Fruit fly (Drosophila melanogaster) whole organism, embryonic: ENCODE measurements around the gene CG31549.

Source experiments
- ATbp ChIP-seq: fragments of 200-800 bp; sonication (Bioruptor generic); optimal IDR thresholded peaks from 2 replicates; lab custom pipeline; 2017; ENCODE audit warnings: missing biosample characterization, mild to moderate bottlenecking, missing genetic modification characterization, missing genetic modification reagents
- Atf-2 ChIP-seq: fragments of 200-800 bp; sonication (Bioruptor generic); optimal IDR thresholded peaks from 2 replicates; lab custom pipeline; 2016; ENCODE audit warnings: missing biosample characterization, missing genetic modification characterization
- Bgb ChIP-seq: fragments of 200-800 bp; sonication (Bioruptor generic); IDR thresholded peaks from 2 replicates; pipeline ENCODE4 v1.3.6; 2022; ENCODE audit warnings: missing biosample characterization, missing genetic modification characterization; ENCODE audit not compliant: partially characterized antibody
- Blimp-1 ChIP-seq: fragments of 200-800 bp; sonication (Bioruptor generic); optimal IDR thresholded peaks from 3 replicates; lab custom pipeline; 2018; ENCODE audit warnings: missing biosample characterization, missing genetic modification characterization, mild to moderate bottlenecking, moderate library complexity, missing genetic modification reagents
- CG10321 ChIP-seq: fragments of 200-800 bp; sonication (Bioruptor generic); IDR thresholded peaks from 2 replicates; pipeline ENCODE4 v1.3.6; 2022; ENCODE audit warnings: missing biosample characterization, missing genetic modification characterization
- CG10366 ChIP-seq: fragments of 200-800 bp; sonication (Bioruptor generic); IDR thresholded peaks from 2 replicates; pipeline ENCODE4 v1.3.6; 2022; ENCODE audit warnings: missing biosample characterization, missing genetic modification characterization
- CG11093 ChIP-seq: fragments of 200-800 bp; sonication (Bioruptor generic); IDR thresholded peaks from 3 replicates; pipeline ENCODE4 v1.3.6; 2022; ENCODE audit warnings: missing biosample characterization, missing genetic modification characterization
- CG11247 ChIP-seq: fragments of 200-800 bp; sonication (Bioruptor generic); IDR thresholded peaks from 2 replicates; pipeline ENCODE4 v1.3.6; 2022; ENCODE audit warnings: missing biosample characterization, missing genetic modification characterization
- CG11456 ChIP-seq: fragments of 200-800 bp; sonication (Bioruptor generic); IDR thresholded peaks from 3 replicates; pipeline ENCODE4 v1.3.6; 2022; ENCODE audit warnings: missing biosample characterization, missing genetic modification characterization
- CG14667 ChIP-seq: fragments of 200-800 bp; sonication (Bioruptor generic); IDR thresholded peaks from 2 replicates; pipeline ENCODE4 v1.3.6; 2022; ENCODE audit warnings: missing biosample characterization, missing genetic modification characterization
- CG17328 ChIP-seq: fragments of 200-800 bp; sonication (Bioruptor generic); IDR thresholded peaks from 2 replicates; pipeline ENCODE4 v1.3.6; 2022; ENCODE audit warnings: missing biosample characterization, missing genetic modification characterization
- CG2712 ChIP-seq: fragments of 200-800 bp; optimal IDR thresholded peaks from 3 replicates; lab custom pipeline; 2019; ENCODE audit warnings: missing biosample characterization, mild to moderate bottlenecking, missing genetic modification characterization, moderate library complexity
- CG2889 ChIP-seq: fragments of 200-800 bp; sonication (Bioruptor generic); IDR thresholded peaks from 3 replicates; pipeline ENCODE4 v1.3.6; 2022; ENCODE audit warnings: missing biosample characterization, missing genetic modification characterization
- CG30431 ChIP-seq: fragments of 200-800 bp; sonication (Bioruptor generic); optimal IDR thresholded peaks from 2 replicates; lab custom pipeline; 2017; ENCODE audit warnings: missing biosample characterization, missing genetic modification characterization
- CG32767 ChIP-seq: fragments of 200-800 bp; sonication (Bioruptor generic); IDR thresholded peaks from 2 replicates; pipeline ENCODE4 v1.3.6; 2022; ENCODE audit warnings: missing biosample characterization, missing genetic modification characterization
- CG4404 ChIP-seq: fragments of 200-800 bp; sonication (Bioruptor generic); IDR thresholded peaks from 2 replicates; pipeline ENCODE4 v1.3.6; 2022; ENCODE audit warnings: missing biosample characterization, missing genetic modification characterization
- CG6683 ChIP-seq: fragments of 200-800 bp; sonication (Bioruptor generic); optimal IDR thresholded peaks from 2 replicates; lab custom pipeline; 2017; ENCODE audit warnings: missing biosample characterization, mild to moderate bottlenecking, missing genetic modification characterization, missing genetic modification reagents
- CG7963 ChIP-seq: fragments of 200-800 bp; sonication (Bioruptor generic); IDR thresholded peaks from 3 replicates; pipeline ENCODE4 v1.3.6; 2022; ENCODE audit warnings: missing biosample characterization, missing genetic modification characterization; ENCODE audit not compliant: partially characterized antibody
- CG8089 ChIP-seq: fragments of 200-800 bp; sonication (Bioruptor generic); optimal IDR thresholded peaks from 3 replicates; lab custom pipeline; 2016; ENCODE audit warnings: missing biosample characterization, missing genetic modification characterization
- CG9797 ChIP-seq: fragments of 200-800 bp; sonication (Bioruptor generic); optimal IDR thresholded peaks from 3 replicates; lab custom pipeline; 2018; ENCODE audit warnings: missing biosample characterization, mild to moderate bottlenecking, missing genetic modification characterization
- CTCF ChIP-seq: fragments of 200-800 bp; sonication (Bioruptor generic); optimal IDR thresholded peaks from 2 replicates; lab custom pipeline; 2017; ENCODE audit warnings: missing biosample characterization, mild to moderate bottlenecking, missing genetic modification characterization, moderate library complexity
- CkIIα-i1 ChIP-seq: fragments of 200-800 bp; sonication (Bioruptor generic); IDR thresholded peaks from 2 replicates; pipeline ENCODE4 v1.3.6; 2022; ENCODE audit warnings: missing biosample characterization, missing genetic modification characterization
- Elba2 ChIP-seq: fragments of 200-800 bp; sonication (Bioruptor generic); optimal IDR thresholded peaks from 3 replicates; lab custom pipeline; 2016; ENCODE audit warnings: missing biosample characterization, missing genetic modification characterization
- Ets65A ChIP-seq: fragments of 200-800 bp; sonication (Bioruptor generic); peaks from one replicate; lab custom pipeline; 2016; ENCODE audit warnings: missing biosample characterization, missing genetic modification characterization
- HHEX ChIP-seq: fragments of 200-800 bp; sonication (Bioruptor generic); optimal IDR thresholded peaks from 3 replicates; lab custom pipeline; 2017; ENCODE audit warnings: missing biosample characterization, mild to moderate bottlenecking, missing genetic modification characterization, missing genetic modification reagents
- HLH54F ChIP-seq: fragments of 200-800 bp; sonication (Bioruptor generic); optimal IDR thresholded peaks from 3 replicates; lab custom pipeline; 2016; ENCODE audit warnings: missing biosample characterization, missing genetic modification characterization
- Hand ChIP-seq: fragments of 200-800 bp; sonication (Bioruptor generic); optimal IDR thresholded peaks from 2 replicates; lab custom pipeline; 2017; ENCODE audit warnings: mild to moderate bottlenecking, missing biosample characterization, missing genetic modification reagents, missing genetic modification characterization
- HmgD ChIP-seq: fragments of 200-800 bp; sonication (Bioruptor generic); optimal IDR thresholded peaks from 3 replicates; lab custom pipeline; 2016; ENCODE audit warnings: missing biosample characterization, missing genetic modification characterization
- Meics ChIP-seq: fragments of 200-800 bp; sonication (Bioruptor generic); optimal IDR thresholded peaks from 2 replicates; lab custom pipeline; 2017; ENCODE audit warnings: missing biosample characterization, mild to moderate bottlenecking, missing genetic modification characterization
- NC2β ChIP-seq: fragments of 200-800 bp; sonication (Bioruptor generic); optimal IDR thresholded peaks from 2 replicates; lab custom pipeline; 2016; ENCODE audit warnings: missing biosample characterization, missing genetic modification characterization
- Optix ChIP-seq: fragments of 200-800 bp; sonication (Bioruptor generic); IDR thresholded peaks from 3 replicates; pipeline ENCODE4 v1.3.6; 2022; ENCODE audit warnings: missing biosample characterization, missing genetic modification characterization
- Ptx1 ChIP-seq: fragments of 200-800 bp; sonication (Bioruptor generic); IDR thresholded peaks from 2 replicates; pipeline ENCODE4 v1.3.6; 2022; ENCODE audit warnings: missing biosample characterization, missing genetic modification characterization
- Six4 ChIP-seq: fragments of 200-800 bp; sonication (Bioruptor generic); optimal IDR thresholded peaks from 2 replicates; lab custom pipeline; 2016; ENCODE audit warnings: missing biosample characterization, missing genetic modification characterization
- Vsx1 ChIP-seq: fragments of 200-800 bp; sonication (Bioruptor generic); optimal IDR thresholded peaks from 2 replicates; lab custom pipeline; 2017; ENCODE audit warnings: missing biosample characterization, mild to moderate bottlenecking, missing genetic modification characterization, missing genetic modification reagents
- ac ChIP-seq: fragments of 200-800 bp; sonication (Bioruptor generic); optimal IDR thresholded peaks from 3 replicates; lab custom pipeline; 2017; ENCODE audit warnings: missing biosample characterization, mild to moderate bottlenecking, missing genetic modification characterization
- bcd ChIP-seq: fragments of 200-800 bp; sonication (Bioruptor generic); optimal IDR thresholded peaks from 2 replicates; lab custom pipeline; 2017; ENCODE audit warnings: missing biosample characterization, mild to moderate bottlenecking, missing genetic modification characterization
- bsh ChIP-seq, 2 experiments: fragments of 200-800 bp; sonication (Bioruptor generic); optimal IDR thresholded peaks; 2 replicates each; lab custom pipeline; 2017 to 2018; ENCODE audit warnings: mild to moderate bottlenecking in 2 of 2, missing biosample characterization in 2 of 2, missing genetic modification characterization in 2 of 2, moderate library complexity in 1 of 2
- cad ChIP-seq: fragments of >200 bp; optimal IDR thresholded peaks from 2 replicates; lab custom pipeline; 2017; ENCODE audit warnings: missing biosample characterization, missing genetic modification characterization
- chif ChIP-seq, 2 experiments: fragments of 200-800 bp; sonication (Bioruptor generic); optimal IDR thresholded peaks; 3 replicates each; lab custom pipeline; 2016; ENCODE audit warnings: missing biosample characterization in 2 of 2, missing genetic modification characterization in 2 of 2
- dpn ChIP-seq, 2 experiments: fragments of 200-800 bp; sonication (Bioruptor generic); optimal IDR thresholded peaks; 3 replicates each; lab custom pipeline; 2016; ENCODE audit warnings: missing biosample characterization in 2 of 2, missing genetic modification characterization in 2 of 2
- esg ChIP-seq: fragments of 200-800 bp; sonication (Bioruptor generic); conservative IDR thresholded peaks from 2 replicates; pipeline ENCODE4 v1.3.6; 2022; ENCODE audit warnings: missing biosample characterization, missing genetic modification characterization
- eyg ChIP-seq: fragments of 200-800 bp; sonication (Bioruptor generic); optimal IDR thresholded peaks from 3 replicates; lab custom pipeline; 2016; ENCODE audit warnings: missing biosample characterization, missing genetic modification characterization
- gfzf ChIP-seq: fragments of 200-800 bp; sonication (Bioruptor generic); optimal IDR thresholded peaks from 2 replicates; lab custom pipeline; 2016; ENCODE audit warnings: missing biosample characterization, mild to moderate bottlenecking, missing genetic modification characterization, moderate library complexity
- grau ChIP-seq: fragments of 200-800 bp; optimal IDR thresholded peaks from 3 replicates; lab custom pipeline; 2019; ENCODE audit warnings: missing biosample characterization, mild to moderate bottlenecking, missing genetic modification characterization, moderate library complexity
- mirr ChIP-seq: fragments of 200-800 bp; sonication (Bioruptor generic); optimal IDR thresholded peaks from 3 replicates; lab custom pipeline; 2018; ENCODE audit warnings: missing biosample characterization, mild to moderate bottlenecking, missing genetic modification characterization
- seq ChIP-seq: fragments of 200-800 bp; sonication (Bioruptor generic); IDR thresholded peaks from 2 replicates; pipeline ENCODE4 v1.3.6; 2022; ENCODE audit warnings: missing biosample characterization, missing genetic modification characterization
- sima ChIP-seq: fragments of 200-800 bp; sonication (Bioruptor generic); optimal IDR thresholded peaks from 2 replicates; lab custom pipeline; 2016; ENCODE audit warnings: missing biosample characterization, missing genetic modification characterization
- sob ChIP-seq: fragments of 200-800 bp; sonication (Bioruptor generic); IDR thresholded peaks from 2 replicates; pipeline ENCODE4 v1.3.6; 2022; ENCODE audit warnings: missing biosample characterization, missing genetic modification characterization
- stc ChIP-seq: fragments of 200-800 bp; sonication (Bioruptor generic); IDR thresholded peaks from 2 replicates; pipeline ENCODE4 v1.3.6; 2022; ENCODE audit warnings: missing biosample characterization, missing genetic modification characterization
- toy ChIP-seq: fragments of 200-800 bp; sonication (Bioruptor generic); IDR thresholded peaks from 2 replicates; pipeline ENCODE4 v1.3.6; 2022; ENCODE audit warnings: missing biosample characterization, missing genetic modification characterization
- wdn ChIP-seq: fragments of 200-800 bp; sonication (Bioruptor generic); IDR thresholded peaks from 2 replicates; pipeline ENCODE4 v1.3.6; 2022; ENCODE audit warnings: missing biosample characterization, missing genetic modification characterization

The CG31549 gene

dm6 chr3R:5672658-5673217 lies 40.7 kb downstream of the CG31549 start (continued):
- TF ChIP-seq CG2889 (GFP tag; lab: Robert Waterston, UW) (no peak), CTCF (GFP tag; lab: Kevin White, UChicago) (peak; percentile 47), CG2712 (tag; lab: Kevin White, UChicago) (peak; percentile 66), CG10366 (GFP tag; lab: Robert Waterston, UW) (no peak; the same call in 1 of the 2 replicates), HHEX (peak; percentile 89), Elba2 (no peak), ATbp (GFP tag; lab: Kevin White, UChicago) (peak; percentile 97), CG32767 (GFP tag; lab: Robert Waterston, UW) (peak; percentile 48; the same call in 1 of the 2 replicates), Blimp-1 (GFP tag; lab: Kevin White, UChicago) (peak; percentile 76), CG7963 (GFP tag; lab: Robert Waterston, UW) (no peak), bcd (peak; percentile 57), CG6683 (peak; percentile 81), Vsx1 (GFP tag; lab: Kevin White, UChicago) (peak; percentile 88), esg (GFP tag; lab: Robert Waterston, UW) (no peak), gfzf (GFP tag; lab: Kevin White, UChicago) (no peak), CkIIα-i1 (no peak), CG17328 (peak; percentile 57), Hand (GFP tag; lab: Kevin White, UChicago) (peak; percentile 76), Six4 (GFP tag; lab: Kevin White, UChicago) (peak; percentile 57), toy (GFP tag; lab: Robert Waterston, UW) (no peak), Optix (GFP tag; lab: Robert Waterston, UW) (peak; percentile 46; the same call in 1 of the 3 replicates), wdn (GFP tag; lab: Robert Waterston, UW) (0 out of 2 replicates have a peak, but pooled peaks have one; percentile 24), Bgb (peak; percentile 31; the same call in 1 of the 2 replicates), CG11247 (GFP tag; lab: Robert Waterston, UW) (no peak), chif (GFP tag; optimal IDR thresholded peaks at IDR 0.05; lab: Kevin White, UChicago) (peak; percentile 28 to 53), seq (GFP tag; lab: Robert Waterston, UW) (peak; percentile 48; the same call in 1 of the 2 replicates), HLH54F (GFP tag; lab: Kevin White, UChicago) (peak; percentile 19), cad (no peak), Ptx1 (0 out of 2 replicates have a peak, but pooled peaks have one; percentile 14), NC2β (peak; percentile 76), grau (peak; percentile 50), sob (GFP tag; lab: Robert Waterston, UW) (peak; percentile 50; the same call in 1 of the 2 replicates), Meics (peak; percentile 83), mirr (peak; percentile 97), sima (GFP tag; lab: Kevin White, UChicago) (peak; percentile 32), ac (peak; percentile 84), bsh (GFP tag; optimal IDR thresholded peaks at IDR 0.05; lab: Kevin White, UChicago) (peak; percentile 55 to 82), CG8089 (GFP tag; lab: Kevin White, UChicago) (peak; percentile 59), Ets65A (peak; percentile 79), stc (peak; percentile 65; the same call in 1 of the 2 replicates), CG9797 (GFP tag; lab: Kevin White, UChicago) (peak; percentile 30), CG11456 (GFP tag; lab: Robert Waterston, UW) (no peak), CG14667 (no peak), dpn (GFP tag; optimal IDR thresholded peaks at IDR 0.05; lab: Kevin White, UChicago) (peak; percentile 40 to 41), CG10321 (GFP tag; lab: Robert Waterston, UW) (peak; percentile 46; the same call in 1 of the 2 replicates), HmgD (GFP tag; lab: Kevin White, UChicago) (peak; percentile 11), eyg (peak; percentile 81), CG11093 (GFP tag; lab: Robert Waterston, UW) (peak; percentile 36; the same call in 1 of the 3 replicates), CG30431 (peak; percentile 8), CG4404 (GFP tag; lab: Robert Waterston, UW) (no peak), Atf-2 (GFP tag; lab: Kevin White, UChicago) (peak; percentile 33)
